Worm (Caenorhabditis elegans) whole organism, L3 larva: Measurements from ENCODE around the gene Y49F6B.19.

Experiments
- R02D3.7 ChIP-seq: fragments of 150-350 bp; optimal IDR thresholded peaks from 2 replicates; lab custom pipeline; 2014; ENCODE audit warnings: missing biosample characterization, missing genetic modification characterization
- ceh-9 ChIP-seq: sonication (generic microtip); optimal IDR thresholded peaks from 2 replicates; lab custom pipeline; 2018; ENCODE audit warnings: missing biosample characterization, missing genetic modification characterization
- elt-1 ChIP-seq: fragments of 150-350 bp; optimal IDR thresholded peaks from 2 replicates; lab custom pipeline; 2014; ENCODE audit warnings: missing biosample characterization, missing genetic modification characterization
- elt-2 ChIP-seq: sonication (generic microtip); optimal IDR thresholded peaks from 2 replicates; lab custom pipeline; 2016; ENCODE audit warnings: missing genetic modification reagents, mild to moderate bottlenecking, missing genetic modification characterization, missing compliant biosample characterization
- elt-3 ChIP-seq, 3 experiments: fragments of 150-350 bp in 1 of 3; sonication (generic microtip) in 2 of 3; optimal IDR thresholded peaks; 2 replicates in 2 of 3; 4 replicates in 1 of 3; lab custom pipeline; 2014 to 2017; ENCODE audit warnings: missing biosample characterization in 3 of 3, missing genetic modification characterization in 3 of 3
- eor-1 ChIP-seq, 2 experiments: fragments of 150-350 bp; optimal IDR thresholded peaks; 2 replicates each; lab custom pipeline; 2014 to 2018; ENCODE audit warnings: missing biosample characterization in 2 of 2, missing genetic modification characterization in 2 of 2
- fkh-10 ChIP-seq: sonication (generic microtip); optimal IDR thresholded peaks from 2 replicates; lab custom pipeline; 2017; ENCODE audit warnings: missing biosample characterization, missing genetic modification reagents, missing genetic modification characterization
- fos-1 ChIP-seq: fragments of 150-350 bp; optimal IDR thresholded peaks from 2 replicates; lab custom pipeline; 2014; ENCODE audit warnings: missing biosample characterization, missing genetic modification characterization
- jun-1 ChIP-seq: fragments of 150-350 bp; optimal IDR thresholded peaks from 2 replicates; lab custom pipeline; 2014; ENCODE audit warnings: missing biosample characterization, missing genetic modification reagents, missing genetic modification characterization
- lin-15B ChIP-seq: fragments of 150-350 bp; optimal IDR thresholded peaks from 2 replicates; lab custom pipeline; 2014; ENCODE audit warnings: missing biosample characterization, missing genetic modification characterization
- lin-39 ChIP-seq: fragments of 150-350 bp; optimal IDR thresholded peaks from 2 replicates; lab custom pipeline; 2018; ENCODE audit warnings: missing biosample characterization, missing genetic modification reagents, missing genetic modification characterization
- lsy-12 ChIP-seq: sonication (generic microtip); optimal IDR thresholded peaks from 2 replicates; lab custom pipeline; 2016; ENCODE audit warnings: mild to moderate bottlenecking, missing genetic modification characterization, missing compliant biosample characterization
- mdl-1 ChIP-seq: fragments of 150-350 bp; optimal IDR thresholded peaks from 2 replicates; lab custom pipeline; 2014; ENCODE audit warnings: missing biosample characterization, missing genetic modification characterization
- mml-1 ChIP-seq: fragments of 150-350 bp; sonication (generic microtip); optimal IDR thresholded peaks from 3 replicates; lab custom pipeline; 2014; ENCODE audit warnings: missing biosample characterization, missing genetic modification characterization
- nfya-1 ChIP-seq: sonication (generic microtip); optimal IDR thresholded peaks from 2 replicates; lab custom pipeline; 2017; ENCODE audit warnings: missing genetic modification characterization, mild to moderate bottlenecking, missing compliant biosample characterization, antibody characterized with exemption, moderate library complexity; ENCODE audit not compliant: insufficient read depth
- nhr-11 ChIP-seq: fragments of 150-350 bp; optimal IDR thresholded peaks from 2 replicates; lab custom pipeline; 2014; ENCODE audit warnings: missing biosample characterization, missing genetic modification characterization
- nhr-25 ChIP-seq: sonication (generic microtip); optimal IDR thresholded peaks from 2 replicates; lab custom pipeline; 2017; ENCODE audit warnings: missing biosample characterization, missing genetic modification characterization
- nhr-43 ChIP-seq: sonication (generic microtip); optimal IDR thresholded peaks from 2 replicates; lab custom pipeline; 2016; ENCODE audit warnings: mild to moderate bottlenecking, missing genetic modification characterization, missing compliant biosample characterization; ENCODE audit not compliant: poor library complexity, severe bottlenecking
- nhr-67 ChIP-seq: fragments of 150-350 bp; optimal IDR thresholded peaks from 2 replicates; lab custom pipeline; 2014; ENCODE audit warnings: missing biosample characterization, missing genetic modification characterization
- nhr-76 ChIP-seq: fragments of 150-350 bp; sonication (generic microtip); optimal IDR thresholded peaks from 5 replicates; lab custom pipeline; 2014; ENCODE audit warnings: missing biosample characterization, missing genetic modification characterization
- nhr-77 ChIP-seq: fragments of 150-350 bp; optimal IDR thresholded peaks from 2 replicates; lab custom pipeline; 2014; ENCODE audit warnings: missing biosample characterization, missing genetic modification characterization
- pha-4 ChIP-seq: fragments of 150-350 bp; optimal IDR thresholded peaks from 2 replicates; lab custom pipeline; 2014; ENCODE audit warnings: missing biosample characterization, missing genetic modification reagents, missing genetic modification characterization
- pqm-1 ChIP-seq: fragments of 150-350 bp; optimal IDR thresholded peaks from 2 replicates; lab custom pipeline; 2017; ENCODE audit warnings: missing biosample characterization, missing genetic modification characterization, inconsistent platforms
- sea-2 ChIP-seq: fragments of 150-350 bp; sonication (generic microtip); optimal IDR thresholded peaks from 4 replicates; lab custom pipeline; 2014; ENCODE audit warnings: missing biosample characterization, missing genetic modification reagents, missing genetic modification characterization
- snpc-4 ChIP-seq: fragments of 150-350 bp; optimal IDR thresholded peaks from 2 replicates; lab custom pipeline; 2014; ENCODE audit warnings: missing biosample characterization, missing genetic modification characterization
- tbx-2 ChIP-seq: sonication (generic microtip); optimal IDR thresholded peaks from 2 replicates; lab custom pipeline; 2016; ENCODE audit warnings: mild to moderate bottlenecking, missing genetic modification characterization, missing compliant biosample characterization
- unc-39 ChIP-seq: sonication (generic microtip); optimal IDR thresholded peaks from 4 replicates; lab custom pipeline; 2017; ENCODE audit warnings: missing biosample characterization, missing genetic modification characterization
- unc-62 ChIP-seq: fragments of 150-350 bp; sonication (generic microtip); optimal IDR thresholded peaks from 4 replicates; lab custom pipeline; 2014; ENCODE audit warnings: missing biosample characterization, missing genetic modification reagents, missing genetic modification characterization
- zag-1 ChIP-seq: fragments of 150-350 bp; optimal IDR thresholded peaks from 2 replicates; lab custom pipeline; 2014; ENCODE audit warnings: missing biosample characterization, missing genetic modification characterization
- ztf-11 ChIP-seq: fragments of 150-350 bp; optimal IDR thresholded peaks from 2 replicates; lab custom pipeline; 2014; ENCODE audit warnings: missing biosample characterization, missing genetic modification characterization
- ztf-4 ChIP-seq: fragments of 150-350 bp; optimal IDR thresholded peaks from 2 replicates; lab custom pipeline; 2014; ENCODE audit warnings: missing biosample characterization, missing genetic modification characterization

Gene Y49F6B.19

DNA sequence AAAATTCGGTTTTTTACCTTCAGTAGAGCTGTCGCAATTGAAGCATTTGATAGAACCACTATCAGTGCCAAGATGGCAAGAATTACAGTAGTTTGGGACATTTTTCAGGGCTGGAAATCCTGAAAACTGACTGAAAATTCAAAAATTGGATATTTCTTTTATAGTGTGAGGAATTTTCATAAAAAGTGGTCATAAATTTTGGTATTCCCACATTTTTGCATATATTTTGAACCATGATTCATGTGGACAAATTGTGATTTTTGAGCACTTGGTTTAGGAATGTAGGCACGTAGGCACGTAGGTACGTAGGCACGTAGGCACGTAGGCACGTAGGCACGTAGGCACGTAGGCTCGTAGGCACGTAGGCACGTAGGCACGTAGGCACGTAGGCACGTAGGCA is at the start of gene Y49F6B.19:
TSS of gene Y49F6B.19 (minus strand) at position 101 of the 400 bp plus-strand sequence.
- TF ChIP-seq lin-39 = no peak
- TF ChIP-seq snpc-4 = no peak
- no peak for TF ChIP-seq nhr-11 (tag; lab: Kevin White, UChicago)
- no peak for TF ChIP-seq elt-1 (tag; lab: Kevin White, UChicago)
- TF ChIP-seq elt-2 (tag; lab: Kevin White, UChicago) = no peak
- TF ChIP-seq elt-3 (tag; optimal IDR thresholded peaks at IDR 0.05; lab: Kevin White, UChicago) = no peak
- no peak for TF ChIP-seq zag-1 (tag; lab: Kevin White, UChicago)
- no peak for TF ChIP-seq sea-2 (GFP tag; lab: Kevin White, UChicago)
- no peak for TF ChIP-seq unc-62 (GFP tag; lab: Kevin White, UChicago)
- TF ChIP-seq nfya-1 = no peak
- TF ChIP-seq mml-1 (tag; lab: Kevin White, UChicago) = no peak
- TF ChIP-seq nhr-77 (tag; lab: Kevin White, UChicago) = no peak
- TF ChIP-seq nhr-76 (tag; lab: Kevin White, UChicago) = no peak
- TF ChIP-seq ceh-9 (tag; lab: Kevin White, UChicago) = no peak
- no peak for TF ChIP-seq ztf-4 (tag; lab: Kevin White, UChicago)
- TF ChIP-seq pqm-1 (tag; lab: Kevin White, UChicago) = no peak
- TF ChIP-seq unc-39 = no peak
- TF ChIP-seq eor-1 (tag; optimal IDR thresholded peaks at IDR 0.05; lab: Kevin White, UChicago) = no peak

ce11 chrII:3561561-3561960 is 49.4 kb upstream of the Y49F6B.19 start, which contains the start of gene W10G11.2:
Gene W10G11.2, minus strand, starts transcription at chrII:3561661.
- TF ChIP-seq unc-39 = no peak
- no peak for TF ChIP-seq R02D3.7 (tag; lab: Kevin White, UChicago)
- TF ChIP-seq ztf-11 (tag; lab: Kevin White, UChicago) = no peak
- no peak for TF ChIP-seq nhr-67 (tag; lab: Kevin White, UChicago)
- TF ChIP-seq ztf-4 (tag; lab: Kevin White, UChicago) = no peak
- TF ChIP-seq elt-2 (tag; lab: Kevin White, UChicago) = no peak
- no peak for TF ChIP-seq lsy-12
- TF ChIP-seq pha-4 (tag; lab: Kevin White, UChicago) = no peak
- no peak for TF ChIP-seq ceh-9 (tag; lab: Kevin White, UChicago)
- no peak for TF ChIP-seq unc-62 (GFP tag; lab: Kevin White, UChicago)
- no peak for TF ChIP-seq snpc-4

DNA sequence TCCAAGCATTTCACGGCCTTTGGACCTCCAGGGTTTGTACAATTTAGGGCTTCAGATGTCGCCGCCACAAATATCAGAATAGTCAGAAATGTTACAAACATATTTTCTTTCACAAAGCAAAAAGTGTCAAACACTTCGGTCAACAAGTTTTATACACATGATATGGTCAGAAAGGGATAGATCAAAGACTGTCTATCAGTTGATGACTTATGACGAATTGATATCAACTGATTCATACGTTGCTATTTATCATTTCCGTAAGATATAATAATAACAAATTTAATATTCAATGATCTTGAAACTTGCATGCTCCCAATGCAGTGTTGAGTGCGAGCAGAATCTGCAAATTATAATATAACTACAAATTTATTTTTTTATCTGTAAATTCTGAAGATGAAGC is 48.5 kb upstream of the Y49F6B.19 start, which contains the start of gene W10G11.1:
TSS of gene W10G11.1 (minus strand) at position 101 of the 400 bp plus-strand sequence.
- no peak for TF ChIP-seq jun-1 (tag; lab: Kevin White, UChicago)

- TF ChIP-seq ceh-9 (tag; lab: Kevin White, UChicago) (no peak), mdl-1 (no peak), fkh-10 (GFP tag; lab: Kevin White, UChicago) (no peak), lin-39 (no peak), ztf-4 (tag; lab: Kevin White, UChicago) (no peak), nhr-25 (tag; lab: Kevin White, UChicago) (no peak)
Observed at ce11 chrII:3557417-3557816, 45.3 kb upstream of the Y49F6B.19 start, which contains the start of gene lgc-45. Gene lgc-45, plus strand, starts transcription at chrII:3557472.

DNA sequence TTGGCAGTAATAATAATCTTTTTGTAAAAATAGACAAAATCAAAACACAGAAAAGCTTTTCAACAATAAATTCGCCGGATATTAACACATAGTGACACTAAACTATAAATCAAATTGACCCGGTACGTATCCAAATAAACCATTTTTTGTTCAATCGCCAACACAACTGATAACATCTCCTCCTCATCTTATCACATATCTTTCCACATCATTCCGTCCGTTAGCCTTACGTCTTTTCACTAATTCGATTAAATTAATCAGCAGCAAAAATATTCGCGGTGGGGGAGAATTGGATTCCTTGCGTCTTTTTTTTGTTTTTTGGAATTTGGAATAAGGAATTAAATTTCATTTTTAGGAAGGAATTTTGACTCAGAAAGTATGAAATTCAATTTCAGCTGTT is 44.4 kb upstream of the Y49F6B.19 start:
- TF ChIP-seq fos-1 (no peak), mdl-1 (no peak), ztf-4 (tag; lab: Kevin White, UChicago) (no peak), lsy-12 (no peak)

- TF ChIP-seq nhr-43 (tag; lab: Kevin White, UChicago) = peak; percentile 12
- no peak for TF ChIP-seq lin-15B (tag; lab: Kevin White, UChicago)
Observed at ce11 chrII:3555281-3555680, 43.1 kb upstream of the Y49F6B.19 start.

DNA sequence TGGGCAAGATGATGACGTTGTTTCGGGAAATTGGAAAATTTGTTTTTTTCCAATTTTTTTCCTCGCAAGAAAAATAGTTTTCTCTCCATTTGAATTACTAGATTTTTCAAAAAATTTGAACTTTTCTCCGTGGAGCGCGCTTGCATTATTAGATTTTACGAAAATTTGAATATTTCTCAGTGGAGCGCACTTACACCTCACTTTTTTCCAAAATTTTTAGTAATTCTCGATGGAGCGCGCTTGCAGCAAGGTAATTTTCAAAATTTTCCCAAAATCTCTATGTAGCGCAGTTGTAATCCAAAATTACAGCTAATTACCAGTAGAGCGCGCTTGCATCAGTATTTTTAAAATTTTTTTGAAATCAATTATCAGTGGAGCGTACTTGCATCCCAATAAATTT is 42.5 kb upstream of the Y49F6B.19 start:
- no peak for TF ChIP-seq nhr-25 (tag; lab: Kevin White, UChicago)
- TF ChIP-seq unc-62 (GFP tag; lab: Kevin White, UChicago) = no peak
- no peak for TF ChIP-seq mml-1 (tag; lab: Kevin White, UChicago)
- no peak for TF ChIP-seq elt-3 (tag; optimal IDR thresholded peaks at IDR 0.05; lab: Kevin White, UChicago)
- no peak for TF ChIP-seq tbx-2 (tag; lab: Kevin White, UChicago)
- TF ChIP-seq nhr-67 (tag; lab: Kevin White, UChicago) = no peak
- no peak for TF ChIP-seq mdl-1
- TF ChIP-seq, all 47 proteins: peak for 0
